Worm (Caenorhabditis elegans): ENCODE data around the gene F40F8.5.

ce11 chrII:11150976-11151375 is 16.2 kb upstream of the F40F8.5 start:
- TF ChIP-seq flt-1 (GFP tag; IDR thresholded peaks at IDR 0.05) (no peak), tab-1 (GFP tag; IDR thresholded peaks at IDR 0.05) (no peak), med-1 (GFP tag; optimal IDR thresholded peaks at IDR 0.05; ENCODE audit: insufficient read depth) (no peak), ref-1 (GFP tag; conservative IDR thresholded peaks at IDR 0.05) (no peak)
